Worm (Caenorhabditis elegans) whole organism, young adult: ENCODE measurements around the gene ZK402.1.
"Not testable (repeated sequence)": the region's sequence is repeated elsewhere in the genome, so short reads cannot be mapped to it uniquely, and the experiment has no call there.

Experiments used
- F57A8.1 ChIP-seq: fragments of 200-800 bp; sonication (Bioruptor generic); optimal IDR thresholded peaks from 2 replicates; lab custom pipeline; 2018; ENCODE audit warnings: mild to moderate bottlenecking, missing genetic modification characterization, moderate library complexity, missing compliant biosample characterization
- ama-1 ChIP-seq, 3 experiments: fragments of 150-350 bp in 1 of 3; sonication (generic microtip) in 2 of 3; optimal IDR thresholded peaks; 2 replicates each; lab custom pipeline; 2014 to 2018; ENCODE audit warnings: missing biosample characterization in 2 of 3, missing genetic modification characterization in 2 of 3, missing genetic modification reagents in 2 of 3
- cebp-1 ChIP-seq, 2 experiments: fragments of 200-800 bp in 1 of 2; sonication (Bioruptor generic) in 1 of 2; sonication (generic microtip) in 1 of 2; IDR thresholded peaks in 1 of 2; optimal IDR thresholded peaks in 1 of 2; 2 replicates each; pipeline versions ENCODE4 v1.3.6 to Lab custom; 2017 to 2022; ENCODE audit warnings: missing compliant biosample characterization in 2 of 2, missing genetic modification characterization in 2 of 2, mild to moderate bottlenecking in 1 of 2, missing genetic modification reagents in 1 of 2, moderate library complexity in 1 of 2
- mes-4 ChIP-seq: sonication (generic microtip); optimal IDR thresholded peaks from 2 replicates; lab custom pipeline; 2016; ENCODE audit warnings: missing genotype, missing genetic modification characterization, missing compliant biosample characterization
- mxl-1 ChIP-seq: sonication (generic microtip); optimal IDR thresholded peaks from 2 replicates; lab custom pipeline; 2016; ENCODE audit warnings: missing genetic modification characterization, missing compliant biosample characterization
- unc-62 ChIP-seq: fragments of 150-350 bp; optimal IDR thresholded peaks from 2 replicates; lab custom pipeline; 2014; ENCODE audit warnings: missing biosample characterization, missing genetic modification reagents, missing genetic modification characterization
- ztf-22 ChIP-seq: fragments of 200-800 bp; sonication (Bioruptor generic); optimal IDR thresholded peaks from 2 replicates; lab custom pipeline; 2018; ENCODE audit warnings: mild to moderate bottlenecking, missing genetic modification characterization, moderate library complexity, missing compliant biosample characterization

ce11 chrX:1403444-1403843 lies 627 bp upstream of the ZK402.1 start, which contains the start of gene ZK402.2:
- not testable (repeated sequence) for TF ChIP-seq mxl-1; ztf-22 (GFP tag; lab: Kevin White, UChicago); F57A8.1; mes-4 (tag; lab: Kevin White, UChicago); ama-1 (optimal IDR thresholded peaks at IDR 0.05; lab: Kevin White, UChicago); ama-1 (GFP tag; optimal IDR thresholded peaks at IDR 0.05; lab: Kevin White, UChicago); unc-62; cebp-1 (GFP tag; IDR thresholded peaks at IDR 0.05; lab: Robert Waterston, UW); cebp-1 (tag; optimal IDR thresholded peaks at IDR 0.05; lab: Kevin White, UChicago)
